1 worm cellular context compared by ENCODE assay signal in the genomic region with DNA sequence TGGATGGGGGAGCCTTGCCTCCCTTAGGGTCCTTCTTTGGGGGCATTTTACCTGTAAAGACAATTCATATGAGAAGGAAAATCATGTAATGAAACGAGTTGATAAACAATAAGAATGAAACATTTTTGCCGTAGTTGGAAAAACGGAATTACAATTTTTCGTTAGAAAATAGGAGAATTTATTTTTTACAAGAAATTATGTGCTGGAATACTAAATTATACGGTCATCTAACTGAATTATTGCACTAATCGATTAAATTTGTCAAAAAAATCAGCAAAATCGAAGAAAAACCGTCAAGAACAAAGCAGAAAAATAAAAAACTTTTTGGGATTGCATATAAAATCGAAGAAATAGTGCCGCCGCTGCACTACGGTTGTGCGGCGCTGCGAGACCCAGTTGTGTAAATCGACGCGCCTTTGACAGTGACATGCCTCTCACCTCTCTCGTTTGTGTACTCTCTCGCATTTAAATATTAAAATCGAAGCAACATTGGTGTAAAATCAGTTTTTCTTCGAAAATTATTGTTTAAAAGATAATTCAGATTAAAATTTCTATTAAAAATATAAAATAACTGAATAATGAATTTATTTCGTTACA.
TF ChIP-seq lines count a peak whose summit lies in the region.

Gene rps-25 (minus strand): TSS at position 51 of the 597 bp plus-strand sequence.

TF ChIP-seq in whole organism, L1 larva, 84 proteins besides CTCF, POLR2A, EP300 and RAD21 (continued from another document):
- peak; percentile 52 for TF ChIP-seq lin-13 (GFP tag; optimal IDR thresholded peaks at IDR 0.05; lab: Kevin White, UChicago)
- TF ChIP-seq isw-1 (GFP tag; IDR thresholded peaks at IDR 0.05; lab: Robert Waterston, UW): peak; percentile 35; the same call in 1 of the 2 replicates
- TF ChIP-seq irx-1 (tag; optimal IDR thresholded peaks at IDR 0.05; lab: Kevin White, UChicago): peak; percentile 21
- TF ChIP-seq unc-130 (tag; optimal IDR thresholded peaks at IDR 0.05; lab: Kevin White, UChicago): peak; percentile 59
